Worm (Caenorhabditis elegans): ENCODE measurements around the gene K02D10.8.
A peak's percentile ranks its signal among the peaks of the same experiment; 100 is the strongest.

The K02D10.8 gene

DNA sequence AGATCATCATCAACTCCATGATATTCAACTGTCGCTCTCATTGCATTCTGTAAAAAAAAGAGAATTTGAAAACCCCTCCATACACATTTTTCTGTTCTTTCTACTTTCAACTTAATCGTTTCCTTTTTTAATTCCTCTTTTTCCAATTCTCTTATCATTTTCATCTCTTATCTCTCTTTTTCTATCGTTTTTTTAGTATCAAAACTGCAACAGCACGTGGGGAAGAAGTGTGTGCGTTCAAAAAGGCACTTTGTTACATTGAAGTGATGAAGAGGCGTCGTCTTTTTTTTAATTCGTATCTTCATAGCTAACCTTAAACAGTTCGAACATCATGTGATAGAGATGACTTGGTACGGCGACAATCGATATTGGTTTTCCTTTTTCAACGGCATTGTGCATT lies 47.1 kb upstream of the K02D10.8 start (continued):
- TF ChIP-seq daf-16 (GFP tag; optimal IDR thresholded peaks at IDR 0.05) = no peak
- TF ChIP-seq daf-16 (tag; optimal IDR thresholded peaks at IDR 0.05) = peak; percentile 31
- no peak for TF ChIP-seq zip-2 (tag; optimal IDR thresholded peaks at IDR 0.05)
- peak; percentile 29; the same call in 1 of the 2 replicates for TF ChIP-seq ceh-20 (GFP tag; IDR thresholded peaks at IDR 0.05)
- TF ChIP-seq zip-11 (GFP tag; IDR thresholded peaks at IDR 0.05) = no peak
- peak; percentile 90 for TF ChIP-seq hlh-30 (tag; optimal IDR thresholded peaks at IDR 0.05; ENCODE audit: insufficient read depth)
- TF ChIP-seq Y5F2A.4 (GFP tag; optimal IDR thresholded peaks at IDR 0.05) = no peak
- no peak for TF ChIP-seq zag-1 (tag; optimal IDR thresholded peaks at IDR 0.05)
- TF ChIP-seq daf-19 (GFP tag; conservative IDR thresholded peaks at IDR 0.05) = no peak
- peak; percentile 83 for TF ChIP-seq php-3 (GFP tag; IDR thresholded peaks at IDR 0.05)
- TF ChIP-seq dve-1 (tag; optimal IDR thresholded peaks at IDR 0.05; ENCODE audit: insufficient read depth) = peak; percentile 95
- no peak for TF ChIP-seq Y105C5A.15 (GFP tag; IDR thresholded peaks at IDR 0.05)
- no peak for TF ChIP-seq F26F4.8 (GFP tag; conservative IDR thresholded peaks at IDR 0.05)
- peak; percentile 72 for TF ChIP-seq mep-1 (tag; optimal IDR thresholded peaks at IDR 0.05)
- no peak for TF ChIP-seq dmd-9 (GFP tag; IDR thresholded peaks at IDR 0.05)
- peak; percentile 44 for TF ChIP-seq mes-2 (tag; optimal IDR thresholded peaks at IDR 0.05; ENCODE audit: poor library complexity, severe bottlenecking)
- peak; percentile 69 to 97 for TF ChIP-seq mdl-1 (tag; optimal IDR thresholded peaks at IDR 0.05)
- peak in 1 of 2 experiments; percentile 72 for TF ChIP-seq lsy-2 (tag; optimal IDR thresholded peaks at IDR 0.05)
- TF ChIP-seq hif-1 (tag; optimal IDR thresholded peaks at IDR 0.05) = no peak
- peak; percentile 90 for TF ChIP-seq cey-2 (tag; optimal IDR thresholded peaks at IDR 0.05; ENCODE audit: borderline replicate concordance, insufficient read depth)
- no peak for TF ChIP-seq ces-1 (GFP tag; optimal IDR thresholded peaks at IDR 0.05)
- peak; percentile 94 for TF ChIP-seq nhr-48 (tag; optimal IDR thresholded peaks at IDR 0.05)
- TF ChIP-seq dmd-6 (GFP tag; IDR thresholded peaks at IDR 0.05) = peak; percentile 96
- no peak for TF ChIP-seq nhr-76 (tag; optimal IDR thresholded peaks at IDR 0.05)
- no peak for TF ChIP-seq ceh-62 (tag; optimal IDR thresholded peaks at IDR 0.05)
- peak; percentile 32 for TF ChIP-seq ama-1 (optimal IDR thresholded peaks at IDR 0.05)

DNA sequence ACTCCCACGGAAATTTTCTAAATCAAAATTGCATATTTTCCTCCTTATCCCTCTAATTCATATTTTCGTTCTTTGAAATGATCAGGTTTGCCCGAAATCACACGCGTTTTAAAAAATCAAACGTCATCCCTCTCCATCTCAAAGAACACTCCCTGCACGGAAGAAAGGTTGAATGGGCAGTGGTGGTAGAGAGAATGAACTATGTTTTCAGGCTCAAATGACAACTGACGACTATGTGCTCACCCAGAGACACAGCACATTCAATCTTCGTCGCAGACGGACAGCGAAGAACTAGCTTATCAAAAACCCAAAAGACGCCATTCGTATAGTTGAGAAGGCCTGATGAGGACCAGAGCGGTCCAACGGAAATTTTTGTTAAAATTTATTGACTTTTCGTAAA lies 46.4 kb upstream of the K02D10.8 start:
- TF ChIP-seq Y5F2A.4 (GFP tag; optimal IDR thresholded peaks at IDR 0.05) (no peak), dmd-6 (GFP tag; IDR thresholded peaks at IDR 0.05) (0 out of 2 replicates have a peak, but pooled peaks have one; percentile 9), nhr-237 (tag; optimal IDR thresholded peaks at IDR 0.05) (no peak), pha-4 (GFP tag; IDR thresholded peaks at IDR 0.05) (no peak), pha-4 (tag; optimal IDR thresholded peaks at IDR 0.05) (no peak), hlh-30 (tag; optimal IDR thresholded peaks at IDR 0.05; ENCODE audit: insufficient read depth) (peak; percentile 21), mep-1 (tag; optimal IDR thresholded peaks at IDR 0.05) (peak; percentile 15), nhr-6 (tag; optimal IDR thresholded peaks at IDR 0.05) (no peak), hlh-11 (tag; optimal IDR thresholded peaks at IDR 0.05) (peak; percentile 47), aha-1 (tag) (peak; percentile 67), ceh-28 (tag; optimal IDR thresholded peaks at IDR 0.05) (no peak), mxl-2 (GFP tag; conservative IDR thresholded peaks at IDR 0.05) (no peak), zip-2 (tag; optimal IDR thresholded peaks at IDR 0.05) (no peak), lin-38 (GFP tag; IDR thresholded peaks at IDR 0.05) (0 out of 2 replicates have a peak, but pooled peaks have one; percentile 10), mes-2 (tag; optimal IDR thresholded peaks at IDR 0.05; ENCODE audit: poor library complexity, severe bottlenecking) (peak; percentile 49), ceh-20 (GFP tag; IDR thresholded peaks at IDR 0.05) (0 out of 2 replicates have a peak, but pooled peaks have one; percentile 9), skn-1 (tag; optimal IDR thresholded peaks at IDR 0.05) (no peak)

DNA sequence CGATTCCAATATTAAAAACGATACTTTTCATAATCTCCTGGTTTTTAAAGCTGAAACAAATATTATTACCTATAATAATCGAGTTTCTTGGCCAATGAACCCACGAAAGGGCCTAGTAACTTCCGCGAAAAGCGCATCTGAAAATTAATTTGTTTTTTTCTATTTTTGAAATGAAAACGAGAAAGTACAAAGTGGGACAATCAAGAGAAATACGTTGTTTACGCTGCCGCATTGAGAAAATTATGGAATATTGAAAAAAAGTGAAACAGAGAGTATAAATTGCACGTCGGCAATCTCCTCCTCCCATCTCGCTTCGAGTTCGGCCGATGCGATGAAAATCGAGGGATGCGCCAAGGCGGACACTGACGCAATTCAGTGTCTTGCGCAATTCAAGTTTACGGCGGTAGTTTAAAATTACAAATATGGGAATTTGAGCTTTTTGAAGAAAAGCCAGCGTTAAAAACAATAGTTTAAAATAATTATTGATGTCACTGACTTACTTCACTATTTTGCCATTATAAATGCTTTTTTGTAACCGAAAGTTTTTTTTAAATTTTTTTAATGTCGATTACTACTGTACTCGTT lies 44.8 kb upstream of the K02D10.8 start, which contains the start of gene pdhk-2:
Gene pdhk-2 (minus strand): TSS at position 137 of the 585 bp plus-strand sequence.
- peak; percentile 73 for TF ChIP-seq daf-19 (GFP tag; conservative IDR thresholded peaks at IDR 0.05)
- peak; percentile 79 for TF ChIP-seq lin-29 (GFP tag; IDR thresholded peaks at IDR 0.05)
- TF ChIP-seq zfp-2 (tag; optimal IDR thresholded peaks at IDR 0.05) = no peak
- no peak for TF ChIP-seq F44E2.7 (GFP tag; IDR thresholded peaks at IDR 0.05)
- no peak for TF ChIP-seq tag-97 (GFP tag; IDR thresholded peaks at IDR 0.05)
- TF ChIP-seq pha-4 (GFP tag; IDR thresholded peaks at IDR 0.05) = peak; percentile 80
- peak; percentile 23 for TF ChIP-seq pha-4 (tag; optimal IDR thresholded peaks at IDR 0.05)
- TF ChIP-seq hmg-1.1 (GFP tag; IDR thresholded peaks at IDR 0.05) = peak; percentile 91
- TF ChIP-seq nhr-237 (tag; optimal IDR thresholded peaks at IDR 0.05) = no peak
- TF ChIP-seq hif-1 (tag; optimal IDR thresholded peaks at IDR 0.05) = peak; percentile 46 to 87
- peak; percentile 53 for TF ChIP-seq unc-130 (GFP tag; optimal IDR thresholded peaks at IDR 0.05)
- TF ChIP-seq ceh-32 (tag; optimal IDR thresholded peaks at IDR 0.05; ENCODE audit: poor library complexity) = peak; percentile 44
- TF ChIP-seq lsy-2 (tag; optimal IDR thresholded peaks at IDR 0.05) = peak; percentile 68 to 95
- no peak for TF ChIP-seq cey-2 (tag; optimal IDR thresholded peaks at IDR 0.05; ENCODE audit: borderline replicate concordance, insufficient read depth)
- peak; percentile 90 for TF ChIP-seq rbr-2 (tag; optimal IDR thresholded peaks at IDR 0.05)
- TF ChIP-seq nhr-77 (tag; optimal IDR thresholded peaks at IDR 0.05) = peak; percentile 73
- TF ChIP-seq nhr-11 (tag; optimal IDR thresholded peaks at IDR 0.05) = peak; percentile 72
- TF ChIP-seq lim-7 (GFP tag; IDR thresholded peaks at IDR 0.05) = no peak
- TF ChIP-seq F26F4.8 (GFP tag; conservative IDR thresholded peaks at IDR 0.05) = no peak

Data from whole organism, L4 larva.